Worm (Caenorhabditis elegans) whole organism, mixed stage, embryonic: ENCODE results near the gene algn-7.

Experiments used
- M03D4.4 ChIP-seq: sonication (generic microtip); optimal IDR thresholded peaks from 2 replicates; lab custom pipeline; 2017; ENCODE audit warnings: mild to moderate bottlenecking, missing genetic modification characterization, missing compliant biosample characterization
- bed-3 ChIP-seq: fragments of 200-800 bp; sonication (Bioruptor generic); optimal IDR thresholded peaks from 3 replicates; lab custom pipeline; 2018; ENCODE audit warnings: mild to moderate bottlenecking, missing genetic modification characterization, moderate library complexity, missing compliant biosample characterization
- blmp-1 ChIP-seq: fragments of 150-350 bp; optimal IDR thresholded peaks from 2 replicates; lab custom pipeline; 2014; ENCODE audit warnings: missing biosample characterization, missing genetic modification characterization
- ceh-39 ChIP-seq: fragments of 150-350 bp; optimal IDR thresholded peaks from 2 replicates; lab custom pipeline; 2014; ENCODE audit warnings: missing biosample characterization, missing genetic modification characterization
- ceh-43 ChIP-seq: fragments of 200-800 bp; sonication (Bioruptor generic); optimal IDR thresholded peaks from 2 replicates; lab custom pipeline; 2018; ENCODE audit warnings: mild to moderate bottlenecking, missing genetic modification characterization, moderate library complexity, missing compliant biosample characterization
- ceh-83 ChIP-seq: fragments of 200-800 bp; sonication (Bioruptor generic); optimal IDR thresholded peaks from 2 replicates; lab custom pipeline; 2018; ENCODE audit warnings: mild to moderate bottlenecking, missing genetic modification characterization, missing compliant biosample characterization
- ces-1 ChIP-seq: fragments of 150-350 bp; optimal IDR thresholded peaks from 2 replicates; lab custom pipeline; 2014; ENCODE audit warnings: missing biosample characterization, missing genetic modification reagents, missing genetic modification characterization
- cnd-1 ChIP-seq: fragments of 200-800 bp; sonication (Bioruptor generic); optimal IDR thresholded peaks from 2 replicates; lab custom pipeline; 2018; ENCODE audit warnings: mild to moderate bottlenecking, missing genetic modification characterization, missing compliant biosample characterization
- elt-1 ChIP-seq: sonication (generic microtip); optimal IDR thresholded peaks from 2 replicates; lab custom pipeline; 2017; ENCODE audit warnings: missing genetic modification characterization, mild to moderate bottlenecking, missing compliant biosample characterization, antibody characterized with exemption, moderate library complexity, borderline replicate concordance; ENCODE audit not compliant: insufficient read depth
- elt-3 ChIP-seq: fragments of 150-350 bp; optimal IDR thresholded peaks from 2 replicates; lab custom pipeline; 2014; ENCODE audit warnings: missing biosample characterization, missing genetic modification characterization
- flh-1 ChIP-seq: fragments of 200-800 bp; sonication (Bioruptor generic); optimal IDR thresholded peaks from 2 replicates; lab custom pipeline; 2018; ENCODE audit warnings: mild to moderate bottlenecking, missing genetic modification characterization, moderate library complexity, missing compliant biosample characterization
- hlh-1 ChIP-seq: fragments of 150-350 bp; optimal IDR thresholded peaks from 2 replicates; lab custom pipeline; 2014; ENCODE audit warnings: missing biosample characterization, missing genetic modification reagents, missing genetic modification characterization
- lin-13 ChIP-seq: fragments of 150-350 bp; optimal IDR thresholded peaks from 2 replicates; lab custom pipeline; 2014; ENCODE audit warnings: missing biosample characterization, missing genetic modification characterization
- lin-32 ChIP-seq: fragments of 200-800 bp; sonication (Bioruptor generic); optimal IDR thresholded peaks from 2 replicates; lab custom pipeline; 2018; ENCODE audit warnings: mild to moderate bottlenecking, missing genetic modification characterization, missing compliant biosample characterization
- lsy-2 ChIP-seq: fragments of 150-350 bp; optimal IDR thresholded peaks from 2 replicates; lab custom pipeline; 2014; ENCODE audit warnings: missing biosample characterization, missing genetic modification characterization
- mab-5 ChIP-seq: fragments of 150-350 bp; optimal IDR thresholded peaks from 2 replicates; lab custom pipeline; 2014; ENCODE audit warnings: missing biosample characterization, missing genetic modification characterization
- mep-1 ChIP-seq: fragments of 150-350 bp; optimal IDR thresholded peaks from 2 replicates; lab custom pipeline; 2017; ENCODE audit warnings: missing biosample characterization, missing genetic modification reagents, missing genetic modification characterization, inconsistent platforms
- mls-2 ChIP-seq: sonication (generic microtip); optimal IDR thresholded peaks from 2 replicates; lab custom pipeline; 2016; ENCODE audit warnings: mild to moderate bottlenecking, missing genetic modification characterization, moderate library complexity, missing compliant biosample characterization
- nhr-2 ChIP-seq: fragments of 150-350 bp; optimal IDR thresholded peaks from 2 replicates; lab custom pipeline; 2014; ENCODE audit warnings: missing biosample characterization, missing genetic modification characterization
- nhr-237 ChIP-seq: fragments of 150-350 bp; optimal IDR thresholded peaks from 2 replicates; lab custom pipeline; 2014; ENCODE audit warnings: missing biosample characterization, missing genetic modification characterization
- nhr-28 ChIP-seq: fragments of 150-350 bp; optimal IDR thresholded peaks from 2 replicates; lab custom pipeline; 2014; ENCODE audit warnings: missing biosample characterization, missing genetic modification characterization
- nhr-76 ChIP-seq: sonication (generic microtip); optimal IDR thresholded peaks from 2 replicates; lab custom pipeline; 2017; ENCODE audit warnings: missing biosample characterization, missing genetic modification characterization
- sem-2 ChIP-seq: fragments of 200-800 bp; sonication (Bioruptor generic); optimal IDR thresholded peaks from 2 replicates; lab custom pipeline; 2018; ENCODE audit warnings: mild to moderate bottlenecking, missing genetic modification characterization, missing compliant biosample characterization
- snpc-4 ChIP-seq: fragments of 150-350 bp; optimal IDR thresholded peaks from 2 replicates; lab custom pipeline; 2014; ENCODE audit warnings: missing biosample characterization, missing genetic modification characterization
- sptf-1 ChIP-seq: sonication (generic microtip); optimal IDR thresholded peaks from 2 replicates; lab custom pipeline; 2017; ENCODE audit warnings: mild to moderate bottlenecking, missing genetic modification characterization, moderate library complexity, missing compliant biosample characterization
- tbx-8 ChIP-seq: fragments of 200-800 bp; sonication (Bioruptor generic); optimal IDR thresholded peaks from 2 replicates; lab custom pipeline; 2018; ENCODE audit warnings: mild to moderate bottlenecking, missing genetic modification characterization, moderate library complexity, missing compliant biosample characterization
- unc-120 ChIP-seq: sonication (generic microtip); optimal IDR thresholded peaks from 2 replicates; lab custom pipeline; 2017; ENCODE audit warnings: missing genetic modification characterization, missing compliant biosample characterization; ENCODE audit not compliant: poor library complexity, severe bottlenecking
- unc-39 ChIP-seq: fragments of 150-350 bp; optimal IDR thresholded peaks from 2 replicates; lab custom pipeline; 2014; ENCODE audit warnings: missing biosample characterization, missing genetic modification characterization
- unc-62 ChIP-seq: fragments of 150-350 bp; optimal IDR thresholded peaks from 2 replicates; lab custom pipeline; 2014; ENCODE audit warnings: missing biosample characterization, missing genetic modification reagents, missing genetic modification characterization
- zip-8 ChIP-seq: fragments of 150-350 bp; optimal IDR thresholded peaks from 2 replicates; lab custom pipeline; 2014; ENCODE audit warnings: missing biosample characterization, missing genetic modification characterization
- ztf-11 ChIP-seq: fragments of 150-350 bp; optimal IDR thresholded peaks from 2 replicates; lab custom pipeline; 2014; ENCODE audit warnings: missing biosample characterization, missing genetic modification characterization

The algn-7 gene

ce11 chrV:19899167-19899566 is 35.0 kb downstream of the algn-7 start, which contains the start of gene Y116F11B.14:
Gene Y116F11B.14, plus strand, starts transcription at chrV:19899467.
- TF ChIP-seq ztf-11 = no peak
- TF ChIP-seq hlh-1 (tag; lab: Kevin White, UChicago) = no peak
- TF ChIP-seq blmp-1 = no peak
- no peak for TF ChIP-seq lin-13
- TF ChIP-seq nhr-237 (tag; lab: Kevin White, UChicago) = no peak
- no peak for TF ChIP-seq sem-2 (GFP tag; lab: Kevin White, UChicago)
- TF ChIP-seq nhr-28 = no peak
- no peak for TF ChIP-seq M03D4.4 (tag; lab: Kevin White, UChicago)
- TF ChIP-seq nhr-76 (tag; lab: Kevin White, UChicago) = no peak

- no peak for TF ChIP-seq sptf-1
- no peak for TF ChIP-seq unc-120 (tag; lab: Kevin White, UChicago)
- no peak for TF ChIP-seq ces-1 (GFP tag; lab: Kevin White, UChicago)
- no peak for TF ChIP-seq zip-8 (tag; lab: Kevin White, UChicago)
Measured at ce11 chrV:19897982-19898381, 36.1 kb downstream of the algn-7 start.

- no peak for TF ChIP-seq nhr-2
- peak; percentile 25 for TF ChIP-seq lsy-2 (tag; lab: Kevin White, UChicago)
- TF ChIP-seq ces-1 (GFP tag; lab: Kevin White, UChicago) = peak; percentile 64
- no peak for TF ChIP-seq M03D4.4 (tag; lab: Kevin White, UChicago)
- TF ChIP-seq mls-2 (tag; lab: Kevin White, UChicago) = no peak
- no peak for TF ChIP-seq ceh-43
- TF ChIP-seq mep-1 = peak; percentile 50
- no peak for TF ChIP-seq sem-2 (GFP tag; lab: Kevin White, UChicago)
- TF ChIP-seq mab-5 = peak; percentile 43
- TF ChIP-seq flh-1 (GFP tag; lab: Kevin White, UChicago) = no peak
- no peak for TF ChIP-seq snpc-4 (tag; lab: Kevin White, UChicago)
- TF ChIP-seq sptf-1 = no peak
- peak; percentile 77 for TF ChIP-seq unc-62
- no peak for TF ChIP-seq blmp-1
- no peak for TF ChIP-seq nhr-28
- TF ChIP-seq unc-39 (tag; lab: Kevin White, UChicago) = no peak
- peak; percentile 83 for TF ChIP-seq unc-120 (tag; lab: Kevin White, UChicago)
- TF ChIP-seq elt-1 (tag; lab: Kevin White, UChicago) = no peak
- no peak for TF ChIP-seq tbx-8 (GFP tag; lab: Kevin White, UChicago)
- TF ChIP-seq hlh-1 (tag; lab: Kevin White, UChicago) = peak; percentile 100
- TF ChIP-seq, all 35 proteins: peak for 7
Measured at ce11 chrV:19897557-19897956, 36.6 kb downstream of the algn-7 start.

- no peak for TF ChIP-seq lsy-2 (tag; lab: Kevin White, UChicago)
- TF ChIP-seq elt-3 (tag; lab: Kevin White, UChicago) = no peak
- TF ChIP-seq ceh-39 (tag; lab: Kevin White, UChicago) = no peak
- TF ChIP-seq snpc-4 (tag; lab: Kevin White, UChicago) = no peak
- no peak for TF ChIP-seq cnd-1 (tag; lab: Kevin White, UChicago)
- TF ChIP-seq mab-5 = no peak
- no peak for TF ChIP-seq nhr-237 (tag; lab: Kevin White, UChicago)
- no peak for TF ChIP-seq hlh-1 (tag; lab: Kevin White, UChicago)
- no peak for TF ChIP-seq zip-8 (tag; lab: Kevin White, UChicago)
- TF ChIP-seq unc-39 (tag; lab: Kevin White, UChicago) = no peak
- TF ChIP-seq sptf-1 = no peak
- TF ChIP-seq unc-62 = no peak
- no peak for TF ChIP-seq nhr-76 (tag; lab: Kevin White, UChicago)
- TF ChIP-seq ztf-11 = no peak
- TF ChIP-seq bed-3 (GFP tag; lab: Kevin White, UChicago) = no peak
- TF ChIP-seq nhr-28 = no peak
- no peak for TF ChIP-seq M03D4.4 (tag; lab: Kevin White, UChicago)
- no peak for TF ChIP-seq mep-1
Measured at ce11 chrV:19895250-19895649, 38.9 kb downstream of the algn-7 start, which contains the start of gene gly-4. Gene gly-4, minus strand, starts transcription at chrV:19895350.

- TF ChIP-seq sem-2 (GFP tag; lab: Kevin White, UChicago) = no peak
- TF ChIP-seq sptf-1 = no peak
- no peak for TF ChIP-seq snpc-4 (tag; lab: Kevin White, UChicago)
- TF ChIP-seq tbx-8 (GFP tag; lab: Kevin White, UChicago) = no peak
- no peak for TF ChIP-seq ces-1 (GFP tag; lab: Kevin White, UChicago)
- TF ChIP-seq ztf-11 = no peak
- TF ChIP-seq lin-13 = no peak
- no peak for TF ChIP-seq M03D4.4 (tag; lab: Kevin White, UChicago)
- no peak for TF ChIP-seq ceh-83 (GFP tag; lab: Kevin White, UChicago)
- TF ChIP-seq unc-62 = no peak
- TF ChIP-seq ceh-43 = no peak
- TF ChIP-seq lin-32 (GFP tag; lab: Kevin White, UChicago) = no peak
- no peak for TF ChIP-seq blmp-1
- TF ChIP-seq mab-5 = no peak
- TF ChIP-seq, all 35 proteins: peak for 0
Measured at ce11 chrV:19882916-19883315, 51.2 kb downstream of the algn-7 start, which contains the start of gene Y116F11B.13. Gene Y116F11B.13, plus strand, starts transcription at chrV:19883216.
